Worm (Caenorhabditis elegans): ENCODE data around the gene ufd-3.

The ufd-3 gene

ce11 chrII:9967999-9968706, 27.6 kb downstream of the ufd-3 start, which contains the start of the genes R53.4 and psf-1 (continued):
- TF ChIP-seq mab-5 (tag; optimal IDR thresholded peaks at IDR 0.05) (no peak), F13H6.1 (tag; optimal IDR thresholded peaks at IDR 0.05) (peak; percentile 31), sma-3 (GFP tag; optimal IDR thresholded peaks at IDR 0.05) (peak; percentile 41), mbf-1 (tag; optimal IDR thresholded peaks at IDR 0.05) (no peak), nhr-10 (tag; optimal IDR thresholded peaks at IDR 0.05) (no peak), ZK546.5 (tag; optimal IDR thresholded peaks at IDR 0.05) (no peak), sma-9 (GFP tag; optimal IDR thresholded peaks at IDR 0.05) (peak; percentile 68), sma-9 (tag; optimal IDR thresholded peaks at IDR 0.05) (no peak), alr-1 (tag; optimal IDR thresholded peaks at IDR 0.05) (no peak), blmp-1 (tag; optimal IDR thresholded peaks at IDR 0.05; ENCODE audit: insufficient read depth) (peak; percentile 13)

- TF ChIP-seq aly-2 (tag; optimal IDR thresholded peaks at IDR 0.05) (no peak), nhr-77 (tag; optimal IDR thresholded peaks at IDR 0.05) (no peak), ceh-16 (tag; optimal IDR thresholded peaks at IDR 0.05) (no peak), nhr-237 (tag; optimal IDR thresholded peaks at IDR 0.05) (no peak), elt-3 (tag; optimal IDR thresholded peaks at IDR 0.05) (no peak), crh-2 (tag; optimal IDR thresholded peaks at IDR 0.05) (no peak), nhr-10 (tag; optimal IDR thresholded peaks at IDR 0.05) (no peak), ama-1 (optimal IDR thresholded peaks at IDR 0.05) (no peak), sma-9 (GFP tag; optimal IDR thresholded peaks at IDR 0.05) (no peak), sma-9 (tag; optimal IDR thresholded peaks at IDR 0.05) (no peak), ztf-11 (tag; optimal IDR thresholded peaks at IDR 0.05) (no peak), unc-55 (GFP tag; optimal IDR thresholded peaks at IDR 0.05) (no peak), unc-62 (GFP tag; optimal IDR thresholded peaks at IDR 0.05) (no peak), peb-1 (tag; optimal IDR thresholded peaks at IDR 0.05) (no peak), lin-39 (tag; optimal IDR thresholded peaks at IDR 0.05) (no peak), Y55F3AM.14 (GFP tag; optimal IDR thresholded peaks at IDR 0.05) (no peak), elt-1 (tag; optimal IDR thresholded peaks at IDR 0.05) (no peak), C34F6.9 (tag; optimal IDR thresholded peaks at IDR 0.05) (no peak), F13H6.1 (tag; optimal IDR thresholded peaks at IDR 0.05) (no peak)
Measured at ce11 chrII:9970438-9971092, 30.0 kb downstream of the ufd-3 start, which contains the start of gene R53.5. TSS of gene R53.5 (minus strand) at chrII:9970488.

DNA sequence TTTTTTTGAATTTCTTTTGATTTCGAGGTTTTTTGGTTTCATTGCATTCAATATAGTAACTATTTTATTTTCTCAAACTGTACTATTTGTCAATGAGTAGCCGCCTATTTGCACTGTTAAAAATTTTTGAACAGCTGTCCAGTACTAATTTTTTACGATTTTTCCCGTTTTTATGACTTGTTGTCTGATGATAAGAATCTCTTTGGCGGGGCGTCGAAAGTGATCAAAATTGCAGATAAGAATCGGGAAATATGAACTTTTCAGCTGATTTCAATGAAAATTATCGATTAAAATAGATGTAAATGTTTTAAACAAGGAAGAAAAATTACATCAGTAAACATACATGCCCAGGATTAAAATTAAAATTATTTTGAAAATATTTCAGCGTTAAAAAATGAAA, 33.7 kb downstream of the ufd-3 start:
- TF ChIP-seq mdl-1 (tag; optimal IDR thresholded peaks at IDR 0.05) (no peak), peb-1 (tag; optimal IDR thresholded peaks at IDR 0.05) (no peak), skn-1 (tag; optimal IDR thresholded peaks at IDR 0.05) (no peak), egl-27 (tag; optimal IDR thresholded peaks at IDR 0.05) (no peak), alr-1 (tag; optimal IDR thresholded peaks at IDR 0.05) (no peak), nhr-25 (tag; optimal IDR thresholded peaks at IDR 0.05) (peak; percentile 32), ceh-82 (tag; optimal IDR thresholded peaks at IDR 0.05) (no peak), mbf-1 (tag; optimal IDR thresholded peaks at IDR 0.05) (no peak), gmeb-1 (tag; optimal IDR thresholded peaks at IDR 0.05) (peak; percentile 9), ztf-1 (GFP tag; conservative IDR thresholded peaks at IDR 0.05) (no peak), lin-13 (GFP tag; optimal IDR thresholded peaks at IDR 0.05) (no peak), ztf-11 (tag; optimal IDR thresholded peaks at IDR 0.05) (no peak), lin-11 (tag; optimal IDR thresholded peaks at IDR 0.05) (no peak), sma-9 (GFP tag; optimal IDR thresholded peaks at IDR 0.05) (peak; percentile 83), sma-9 (tag; optimal IDR thresholded peaks at IDR 0.05) (no peak), sem-4 (tag; optimal IDR thresholded peaks at IDR 0.05) (no peak), nhr-23 (tag; optimal IDR thresholded peaks at IDR 0.05) (no peak), elt-1 (tag; optimal IDR thresholded peaks at IDR 0.05) (no peak), lsy-2 (tag; optimal IDR thresholded peaks at IDR 0.05) (no peak), crh-2 (tag; optimal IDR thresholded peaks at IDR 0.05) (peak; percentile 46), nhr-129 (tag; optimal IDR thresholded peaks at IDR 0.05) (no peak), unc-62 (GFP tag; optimal IDR thresholded peaks at IDR 0.05) (no peak), unc-55 (GFP tag; optimal IDR thresholded peaks at IDR 0.05) (no peak), fos-1 (tag; optimal IDR thresholded peaks at IDR 0.05) (peak; percentile 81), aly-2 (tag; optimal IDR thresholded peaks at IDR 0.05) (no peak), snpc-4 (tag; optimal IDR thresholded peaks at IDR 0.05) (no peak)

All from whole organism, L2 larva.